Worm (Caenorhabditis elegans) whole organism, L3 larva: ENCODE data around the gene let-2.

Experiments
- R02D3.7 ChIP-seq: fragments of 150-350 bp; optimal IDR thresholded peaks from 2 replicates; lab custom pipeline; 2014; ENCODE audit warnings: missing biosample characterization, missing genetic modification characterization
- ama-1 ChIP-seq: fragments of 150-350 bp; optimal IDR thresholded peaks from 2 replicates; lab custom pipeline; 2018
- ceh-28 ChIP-seq: fragments of 150-350 bp; optimal IDR thresholded peaks from 2 replicates; lab custom pipeline; 2014; ENCODE audit warnings: missing biosample characterization, missing genetic modification reagents, missing genetic modification characterization
- ceh-82 ChIP-seq: fragments of 150-350 bp; optimal IDR thresholded peaks from 2 replicates; lab custom pipeline; 2014; ENCODE audit warnings: missing biosample characterization, missing genetic modification characterization
- daf-12 ChIP-seq: fragments of 150-350 bp; optimal IDR thresholded peaks from 2 replicates; lab custom pipeline; 2014; ENCODE audit warnings: missing biosample characterization, missing genetic modification reagents, missing genetic modification characterization
- egl-5 ChIP-seq: fragments of 150-350 bp; optimal IDR thresholded peaks from 2 replicates; lab custom pipeline; 2017; ENCODE audit warnings: missing biosample characterization, missing genetic modification reagents, missing genetic modification characterization, inconsistent platforms
- elt-2 ChIP-seq: sonication (generic microtip); optimal IDR thresholded peaks from 2 replicates; lab custom pipeline; 2016; ENCODE audit warnings: missing genetic modification reagents, mild to moderate bottlenecking, missing genetic modification characterization, missing compliant biosample characterization
- fkh-10 ChIP-seq: sonication (generic microtip); optimal IDR thresholded peaks from 2 replicates; lab custom pipeline; 2017; ENCODE audit warnings: missing biosample characterization, missing genetic modification reagents, missing genetic modification characterization
- fkh-2 ChIP-seq: fragments of 150-350 bp; optimal IDR thresholded peaks from 2 replicates; lab custom pipeline; 2014; ENCODE audit warnings: missing biosample characterization, missing genetic modification reagents, missing genetic modification characterization
- hmg-11 ChIP-seq: sonication (generic microtip); optimal IDR thresholded peaks from 2 replicates; lab custom pipeline; 2016; ENCODE audit warnings: missing genetic modification characterization, missing compliant biosample characterization
- jun-1 ChIP-seq: fragments of 150-350 bp; optimal IDR thresholded peaks from 2 replicates; lab custom pipeline; 2014; ENCODE audit warnings: missing biosample characterization, missing genetic modification reagents, missing genetic modification characterization
- lin-39 ChIP-seq: fragments of 150-350 bp; optimal IDR thresholded peaks from 2 replicates; lab custom pipeline; 2018; ENCODE audit warnings: missing biosample characterization, missing genetic modification reagents, missing genetic modification characterization
- mdl-1 ChIP-seq: fragments of 150-350 bp; optimal IDR thresholded peaks from 2 replicates; lab custom pipeline; 2014; ENCODE audit warnings: missing biosample characterization, missing genetic modification characterization
- nhr-23 ChIP-seq: fragments of 150-350 bp; optimal IDR thresholded peaks from 2 replicates; lab custom pipeline; 2014; ENCODE audit warnings: missing biosample characterization, missing genetic modification reagents, missing genetic modification characterization
- nhr-237 ChIP-seq: fragments of 150-350 bp; optimal IDR thresholded peaks from 2 replicates; lab custom pipeline; 2014; ENCODE audit warnings: missing biosample characterization, missing genetic modification characterization
- nhr-25 ChIP-seq: sonication (generic microtip); optimal IDR thresholded peaks from 2 replicates; lab custom pipeline; 2017; ENCODE audit warnings: missing biosample characterization, missing genetic modification characterization
- nhr-43 ChIP-seq: sonication (generic microtip); optimal IDR thresholded peaks from 2 replicates; lab custom pipeline; 2016; ENCODE audit warnings: mild to moderate bottlenecking, missing genetic modification characterization, missing compliant biosample characterization; ENCODE audit not compliant: poor library complexity, severe bottlenecking
- nhr-67 ChIP-seq: fragments of 150-350 bp; optimal IDR thresholded peaks from 2 replicates; lab custom pipeline; 2014; ENCODE audit warnings: missing biosample characterization, missing genetic modification characterization
- nhr-76 ChIP-seq: fragments of 150-350 bp; sonication (generic microtip); optimal IDR thresholded peaks from 5 replicates; lab custom pipeline; 2014; ENCODE audit warnings: missing biosample characterization, missing genetic modification characterization
- nhr-77 ChIP-seq: fragments of 150-350 bp; optimal IDR thresholded peaks from 2 replicates; lab custom pipeline; 2014; ENCODE audit warnings: missing biosample characterization, missing genetic modification characterization
- pha-4 ChIP-seq: fragments of 150-350 bp; optimal IDR thresholded peaks from 2 replicates; lab custom pipeline; 2014; ENCODE audit warnings: missing biosample characterization, missing genetic modification reagents, missing genetic modification characterization
- pqm-1 ChIP-seq: fragments of 150-350 bp; optimal IDR thresholded peaks from 2 replicates; lab custom pipeline; 2017; ENCODE audit warnings: missing biosample characterization, missing genetic modification characterization, inconsistent platforms
- tbx-2 ChIP-seq: sonication (generic microtip); optimal IDR thresholded peaks from 2 replicates; lab custom pipeline; 2016; ENCODE audit warnings: mild to moderate bottlenecking, missing genetic modification characterization, missing compliant biosample characterization
- unc-39 ChIP-seq: sonication (generic microtip); optimal IDR thresholded peaks from 4 replicates; lab custom pipeline; 2017; ENCODE audit warnings: missing biosample characterization, missing genetic modification characterization
- zag-1 ChIP-seq: fragments of 150-350 bp; optimal IDR thresholded peaks from 2 replicates; lab custom pipeline; 2014; ENCODE audit warnings: missing biosample characterization, missing genetic modification characterization
- ztf-11 ChIP-seq: fragments of 150-350 bp; optimal IDR thresholded peaks from 2 replicates; lab custom pipeline; 2014; ENCODE audit warnings: missing biosample characterization, missing genetic modification characterization
- ztf-4 ChIP-seq: fragments of 150-350 bp; optimal IDR thresholded peaks from 2 replicates; lab custom pipeline; 2014; ENCODE audit warnings: missing biosample characterization, missing genetic modification characterization

The let-2 gene

ce11 chrX:16413208-16413995 lies 24.3 kb upstream of the let-2 start:
- TF ChIP-seq nhr-23 (tag; lab: Kevin White, UChicago) (no peak), unc-39 (tag; lab: Kevin White, UChicago) (no peak), zag-1 (tag; lab: Kevin White, UChicago) (no peak), nhr-77 (tag; lab: Kevin White, UChicago) (no peak), elt-2 (tag; lab: Kevin White, UChicago) (peak; percentile 56), pqm-1 (tag; lab: Kevin White, UChicago) (peak; percentile 27)

- no peak for TF ChIP-seq fkh-2 (tag; lab: Kevin White, UChicago)
- no peak for TF ChIP-seq ztf-4 (tag; lab: Kevin White, UChicago)
- peak; percentile 83 for TF ChIP-seq pha-4 (tag; lab: Kevin White, UChicago)
Observed at ce11 chrX:16411985-16412384, 22.8 kb upstream of the let-2 start.

DNA sequence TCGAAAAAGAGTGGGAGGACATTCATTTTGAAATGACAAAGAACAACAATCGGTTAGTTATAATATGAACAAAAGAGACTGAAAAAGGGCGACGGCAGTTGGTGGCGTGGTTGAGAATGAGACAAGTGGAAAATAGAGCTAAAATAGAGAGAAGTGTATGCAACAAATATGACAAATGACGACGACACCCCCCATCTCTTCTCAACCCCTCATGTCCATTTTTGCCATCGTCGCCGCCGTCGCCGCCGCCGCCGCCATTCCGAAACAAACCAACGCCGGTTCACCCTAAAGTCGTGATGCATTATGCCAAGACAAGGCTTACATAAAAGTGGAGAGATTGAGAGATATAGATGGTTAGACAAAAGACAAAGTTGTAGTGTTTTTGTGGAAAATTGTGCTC lies 20.1 kb upstream of the let-2 start:
- TF ChIP-seq nhr-43 (no peak), lin-39 (tag; lab: Kevin White, UChicago) (peak; percentile 41)

ce11 chrX:16406632-16407031 lies 17.5 kb upstream of the let-2 start:
- TF ChIP-seq nhr-23 (tag; lab: Kevin White, UChicago) (no peak), daf-12 (no peak), nhr-76 (tag; lab: Kevin White, UChicago) (no peak), lin-39 (tag; lab: Kevin White, UChicago) (no peak), hmg-11 (tag; lab: Kevin White, UChicago) (no peak), ceh-82 (tag; lab: Kevin White, UChicago) (no peak), unc-39 (tag; lab: Kevin White, UChicago) (no peak), elt-2 (tag; lab: Kevin White, UChicago) (no peak), pha-4 (tag; lab: Kevin White, UChicago) (no peak)

DNA sequence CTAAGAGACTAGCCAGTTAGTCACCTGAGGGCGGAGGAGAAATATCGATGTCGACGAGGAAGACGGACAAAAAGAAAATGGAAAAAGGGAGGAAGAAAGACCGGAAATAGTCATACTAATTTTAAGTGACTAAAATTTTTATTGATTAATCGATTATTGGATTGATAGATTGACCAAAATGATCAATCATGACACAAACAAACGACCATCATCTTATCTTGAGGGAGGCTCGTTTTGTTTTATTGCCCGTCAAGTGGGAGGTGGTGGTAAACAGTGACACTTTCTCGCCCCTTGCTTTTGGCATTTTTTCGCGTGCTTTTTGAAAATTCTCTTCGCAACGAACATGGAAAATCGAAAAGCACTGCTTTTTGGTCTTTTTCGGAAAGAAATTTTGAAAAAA lies 15.7 kb upstream of the let-2 start:
- peak; percentile 60 for TF ChIP-seq pha-4 (tag; lab: Kevin White, UChicago)
- TF ChIP-seq nhr-25, result no peak
- TF ChIP-seq ceh-28 (tag; lab: Kevin White, UChicago), result peak; percentile 70
- no peak for TF ChIP-seq ama-1
- peak; percentile 88 for TF ChIP-seq egl-5 (tag; lab: Kevin White, UChicago)
- no peak for TF ChIP-seq nhr-237 (tag; lab: Kevin White, UChicago)
- no peak for TF ChIP-seq tbx-2 (tag; lab: Kevin White, UChicago)
- TF ChIP-seq nhr-23 (tag; lab: Kevin White, UChicago), result no peak
- TF ChIP-seq fkh-2 (tag; lab: Kevin White, UChicago), result no peak
- peak; percentile 51 for TF ChIP-seq elt-2 (tag; lab: Kevin White, UChicago)
- peak; percentile 28 for TF ChIP-seq lin-39 (tag; lab: Kevin White, UChicago)
- no peak for TF ChIP-seq fkh-10
- no peak for TF ChIP-seq R02D3.7
- no peak for TF ChIP-seq jun-1
- peak; percentile 38 for TF ChIP-seq pqm-1 (tag; lab: Kevin White, UChicago)
- TF ChIP-seq mdl-1 (tag; lab: Kevin White, UChicago), result no peak
- no peak for TF ChIP-seq nhr-67 (tag; lab: Kevin White, UChicago)
- TF ChIP-seq daf-12, result no peak

DNA sequence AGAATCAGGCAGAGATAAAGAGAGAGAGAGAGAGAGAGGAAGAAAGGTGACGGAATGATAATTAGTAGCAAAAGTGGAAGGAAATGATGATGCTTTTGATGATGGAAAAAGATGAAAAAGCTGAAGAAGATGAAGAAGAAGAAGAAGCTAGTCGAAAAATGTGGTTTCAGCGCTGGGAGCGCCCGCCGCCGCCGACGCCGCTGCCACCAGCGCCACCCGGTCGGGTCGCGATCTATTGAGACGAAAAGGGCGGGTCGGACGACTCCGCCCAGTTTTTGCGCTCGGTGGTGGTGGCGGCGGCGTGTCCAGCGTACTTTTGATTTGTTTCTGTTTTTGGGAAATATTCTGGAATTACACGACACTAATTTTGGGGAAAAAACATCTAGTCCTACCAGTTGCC lies 14.3 kb upstream of the let-2 start:
- TF ChIP-seq lin-39 (tag; lab: Kevin White, UChicago) (peak; percentile 13), ztf-11 (tag; lab: Kevin White, UChicago) (no peak)

DNA sequence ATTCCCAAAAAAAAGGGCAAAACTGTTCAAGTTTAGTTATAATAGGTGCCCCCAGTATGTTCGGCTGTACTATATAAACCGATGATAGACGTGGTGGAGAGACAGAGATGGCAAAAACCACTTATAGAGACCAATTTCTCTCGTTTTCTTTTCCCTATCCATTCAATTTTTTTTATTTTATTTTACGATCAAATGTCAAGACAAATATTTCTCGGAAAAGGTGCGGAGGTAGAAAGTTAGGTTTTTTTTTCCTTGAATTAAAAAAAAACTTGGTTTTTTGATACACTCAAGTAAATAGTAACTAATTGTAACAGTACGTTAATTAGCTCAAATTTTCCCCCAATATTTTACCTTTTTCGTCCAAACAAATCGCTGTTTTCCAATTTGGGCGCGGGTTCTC lies 13.6 kb upstream of the let-2 start:
- TF ChIP-seq mdl-1 (tag; lab: Kevin White, UChicago), result no peak
- peak; percentile 76 for TF ChIP-seq pha-4 (tag; lab: Kevin White, UChicago)
